Fruit fly (Drosophila melanogaster) whole organism, embryonic: ENCODE measurements around the gene Vm26Aa.
A peak's percentile ranks its signal among the peaks of the same experiment; 100 is the strongest.

ENCODE experiments used
- Blimp-1 ChIP-seq: fragments of 200-800 bp; sonication (Bioruptor generic); optimal IDR thresholded peaks from 3 replicates; lab custom pipeline; 2018; ENCODE audit warnings: missing biosample characterization, missing genetic modification characterization, mild to moderate bottlenecking, moderate library complexity, missing genetic modification reagents
- CG10462 ChIP-seq: fragments of 200-800 bp; sonication (Bioruptor generic); optimal IDR thresholded peaks from 2 replicates; lab custom pipeline; 2016; ENCODE audit warnings: missing biosample characterization, missing genetic modification characterization
- CG11093 ChIP-seq: fragments of 200-800 bp; sonication (Bioruptor generic); IDR thresholded peaks from 3 replicates; pipeline ENCODE4 v1.3.6; 2022; ENCODE audit warnings: missing biosample characterization, missing genetic modification characterization
- CG14014 ChIP-seq: fragments of 200-800 bp; sonication (Bioruptor generic); IDR thresholded peaks from 2 replicates; pipeline ENCODE4 v1.3.6; 2022; ENCODE audit warnings: missing biosample characterization, missing genetic modification characterization
- CG17361 ChIP-seq: fragments of 200-800 bp; sonication (Bioruptor generic); IDR thresholded peaks from 3 replicates; pipeline ENCODE4 v1.3.6; 2022; ENCODE audit warnings: missing biosample characterization, missing genetic modification characterization
- CG17802 ChIP-seq: fragments of 200-800 bp; sonication (Bioruptor generic); optimal IDR thresholded peaks from 2 replicates; lab custom pipeline; 2018; ENCODE audit warnings: missing biosample characterization, mild to moderate bottlenecking, missing genetic modification characterization, moderate library complexity
- CG2678 ChIP-seq: fragments of 200-800 bp; sonication (Bioruptor generic); optimal IDR thresholded peaks from 3 replicates; lab custom pipeline; 2019; ENCODE audit warnings: missing biosample characterization, mild to moderate bottlenecking, missing genetic modification characterization, moderate library complexity
- CG31365 ChIP-seq: fragments of 200-800 bp; sonication (Bioruptor generic); optimal IDR thresholded peaks from 2 replicates; lab custom pipeline; 2018; ENCODE audit warnings: missing biosample characterization, mild to moderate bottlenecking, missing genetic modification characterization
- CG31388 ChIP-seq: fragments of 200-800 bp; sonication (Bioruptor generic); optimal IDR thresholded peaks from 2 replicates; lab custom pipeline; 2016; ENCODE audit warnings: missing biosample characterization, missing genetic modification characterization
- CG3995 ChIP-seq: fragments of 200-800 bp; sonication (Bioruptor generic); optimal IDR thresholded peaks from 3 replicates; lab custom pipeline; 2016; ENCODE audit warnings: missing biosample characterization, missing genetic modification characterization
- CG4360 ChIP-seq: fragments of 200-800 bp; sonication (Bioruptor generic); IDR thresholded peaks from 2 replicates; pipeline ENCODE4 v1.3.6; 2022; ENCODE audit warnings: missing biosample characterization, missing genetic modification characterization
- CG6791 ChIP-seq: fragments of 200-800 bp; sonication (Bioruptor generic); IDR thresholded peaks from 3 replicates; pipeline ENCODE4 v1.3.6; 2022; ENCODE audit warnings: missing biosample characterization, missing genetic modification characterization; ENCODE audit not compliant: partially characterized antibody
- CG8924 ChIP-seq: fragments of 200-800 bp; optimal IDR thresholded peaks from 3 replicates; lab custom pipeline; 2019; ENCODE audit warnings: missing biosample characterization, mild to moderate bottlenecking, missing genetic modification characterization, moderate library complexity
- D ChIP-seq, 2 experiments: fragments of 200-800 bp in 1 of 2; fragments of >200 bp in 1 of 2; sonication (Bioruptor generic) in 1 of 2; optimal IDR thresholded peaks; 2 replicates in 1 of 2; 3 replicates in 1 of 2; lab custom pipeline; 2017; ENCODE audit warnings: mild to moderate bottlenecking in 1 of 2, missing biosample characterization in 1 of 2, missing genetic modification characterization in 1 of 2, missing genetic modification reagents in 1 of 2
- Dfd ChIP-seq, 2 experiments: fragments of >200 bp; optimal IDR thresholded peaks; 2 replicates each; lab custom pipeline; 2017; ENCODE audit warnings: missing biosample characterization in 2 of 2, missing genetic modification characterization in 2 of 2
- Elba2 ChIP-seq: fragments of 200-800 bp; sonication (Bioruptor generic); optimal IDR thresholded peaks from 3 replicates; lab custom pipeline; 2016; ENCODE audit warnings: missing biosample characterization, missing genetic modification characterization
- Ets65A ChIP-seq: fragments of 200-800 bp; sonication (Bioruptor generic); peaks from one replicate; lab custom pipeline; 2016; ENCODE audit warnings: missing biosample characterization, missing genetic modification characterization
- Ets97D ChIP-seq: fragments of 200-800 bp; sonication (Bioruptor generic); optimal IDR thresholded peaks from 3 replicates; lab custom pipeline; 2016; ENCODE audit warnings: missing biosample characterization, missing genetic modification characterization
- HLH3B ChIP-seq: fragments of 200-800 bp; sonication (Bioruptor generic); IDR thresholded peaks from 2 replicates; pipeline ENCODE4 v1.3.6; 2022; ENCODE audit warnings: missing biosample characterization, missing genetic modification characterization
- Hmr ChIP-seq: fragments of 200-800 bp; sonication (Bioruptor generic); optimal IDR thresholded peaks from 3 replicates; lab custom pipeline; 2017; ENCODE audit warnings: mild to moderate bottlenecking, missing biosample characterization, missing genetic modification reagents, missing genetic modification characterization
- Med ChIP-seq: fragments of 200-800 bp; sonication (Bioruptor generic); peaks from one replicate; lab custom pipeline; 2016; ENCODE audit warnings: missing biosample characterization, missing genetic modification characterization, mild to moderate bottlenecking, inconsistent platforms, moderate library complexity
- Meics ChIP-seq: fragments of 200-800 bp; sonication (Bioruptor generic); optimal IDR thresholded peaks from 2 replicates; lab custom pipeline; 2017; ENCODE audit warnings: missing biosample characterization, mild to moderate bottlenecking, missing genetic modification characterization
- Mes4 ChIP-seq: fragments of 200-800 bp; sonication (Bioruptor generic); optimal IDR thresholded peaks from 2 replicates; lab custom pipeline; 2016; ENCODE audit warnings: missing biosample characterization, missing genetic modification characterization
- Oaz ChIP-seq: fragments of 200-800 bp; sonication (Bioruptor generic); IDR thresholded peaks from 2 replicates; pipeline ENCODE4 v1.3.6; 2022; ENCODE audit warnings: missing biosample characterization, missing genetic modification characterization
- Usf ChIP-seq: fragments of 200-800 bp; sonication (Bioruptor generic); optimal IDR thresholded peaks from 2 replicates; lab custom pipeline; 2017; ENCODE audit warnings: missing genotype, missing biosample characterization, missing genetic modification characterization
- YL-1 ChIP-seq: fragments of 200-800 bp; sonication (Bioruptor generic); optimal IDR thresholded peaks from 3 replicates; lab custom pipeline; 2017; ENCODE audit warnings: missing biosample characterization, mild to moderate bottlenecking, missing genetic modification characterization
- ap ChIP-seq: fragments of 200-800 bp; sonication (Bioruptor generic); IDR thresholded peaks from 2 replicates; pipeline ENCODE4 v1.3.6; 2022; ENCODE audit warnings: missing biosample characterization, missing genetic modification characterization
- cas ChIP-seq: fragments of 200-800 bp; sonication (Bioruptor generic); IDR thresholded peaks from 2 replicates; pipeline ENCODE4 v1.3.6; 2022; ENCODE audit warnings: missing biosample characterization, missing genetic modification characterization
- gcm ChIP-seq: fragments of 200-800 bp; sonication (Bioruptor generic); optimal IDR thresholded peaks from 2 replicates; lab custom pipeline; 2019; ENCODE audit warnings: missing biosample characterization, mild to moderate bottlenecking, missing genetic modification characterization, moderate library complexity
- grau ChIP-seq: fragments of 200-800 bp; optimal IDR thresholded peaks from 3 replicates; lab custom pipeline; 2019; ENCODE audit warnings: missing biosample characterization, mild to moderate bottlenecking, missing genetic modification characterization, moderate library complexity
- lbe ChIP-seq: fragments of 200-800 bp; sonication (Bioruptor generic); optimal IDR thresholded peaks from 2 replicates; lab custom pipeline; 2016; ENCODE audit warnings: missing biosample characterization, mild to moderate bottlenecking, missing genetic modification characterization
- lov ChIP-seq, 2 experiments: fragments of 200-800 bp in 1 of 2; fragments of >200 bp in 1 of 2; sonication (Bioruptor generic) in 1 of 2; IDR thresholded peaks in 1 of 2; optimal IDR thresholded peaks in 1 of 2; 2 replicates in 1 of 2; 3 replicates in 1 of 2; pipeline versions ENCODE4 v1.3.6 to Lab custom; 2017 to 2022; ENCODE audit warnings: missing biosample characterization in 1 of 2, missing genetic modification characterization in 1 of 2
- run ChIP-seq: fragments of 200-800 bp; sonication (Bioruptor generic); optimal IDR thresholded peaks from 3 replicates; lab custom pipeline; 2018; ENCODE audit warnings: missing biosample characterization, mild to moderate bottlenecking, missing genetic modification characterization
- shn ChIP-seq: fragments of 200-800 bp; sonication (Bioruptor generic); optimal IDR thresholded peaks from 3 replicates; lab custom pipeline; 2016; ENCODE audit warnings: missing biosample characterization, missing genetic modification characterization
- so ChIP-seq: fragments of 200-800 bp; sonication (Bioruptor generic); IDR thresholded peaks from 3 replicates; pipeline ENCODE4 v1.3.6; 2022; ENCODE audit warnings: missing biosample characterization, missing genetic modification characterization
- twi ChIP-seq: fragments of 200-800 bp; optimal IDR thresholded peaks from 2 replicates; lab custom pipeline; 2019; ENCODE audit warnings: missing biosample characterization, mild to moderate bottlenecking, missing genetic modification characterization, moderate library complexity
- vfl ChIP-seq: fragments of 200-800 bp; sonication (Bioruptor generic); optimal IDR thresholded peaks from 2 replicates; lab custom pipeline; 2016; ENCODE audit warnings: missing biosample characterization, missing genetic modification characterization
- z ChIP-seq: fragments of 200-800 bp; sonication (Bioruptor generic); IDR thresholded peaks from 3 replicates; pipeline ENCODE4 v1.3.6; 2022; ENCODE audit warnings: missing biosample characterization, missing genetic modification characterization

The Vm26Aa gene

dm6 chr2L:5967702-5968616 is 7.8 kb upstream of the Vm26Aa start, which contains the start of the genes CG13992 and Ucp4C:
Gene CG13992 (minus strand): TSS chr2L:5967752.
Gene Ucp4C (plus strand): TSS chr2L:5968566.
- TF ChIP-seq twi (tag; lab: Kevin White, UChicago) (peak; percentile 73), CG10462 (GFP tag; lab: Kevin White, UChicago) (no peak), Meics (GFP tag; lab: Kevin White, UChicago) (no peak), CG11093 (no peak), Usf (no peak), CG17802 (no peak), CG14014 (GFP tag; lab: Robert Waterston, UW) (no peak), CG6791 (0 out of 3 replicates have a peak, but pooled peaks have one; percentile 16), Hmr (no peak)

dm6 chr2L:5964851-5965250 is 4.7 kb upstream of the Vm26Aa start, which contains the start of gene psd:
Gene psd (minus strand): TSS chr2L:5964951.
- TF ChIP-seq lov (optimal IDR thresholded peaks at IDR 0.05; lab: Kevin White, UChicago) (no peak), lov (GFP tag; IDR thresholded peaks at IDR 0.05; lab: Robert Waterston, UW) (0 out of 3 replicates have a peak, but pooled peaks have one; percentile 26), Ets97D (GFP tag; lab: Kevin White, UChicago) (no peak)

dm6 chr2L:5964211-5964610 is 4.1 kb upstream of the Vm26Aa start:
- TF ChIP-seq CG31365 (tag; lab: Kevin White, UChicago): no peak
- TF ChIP-seq CG2678: no peak
- TF ChIP-seq YL-1 (GFP tag; lab: Kevin White, UChicago): no peak
- no peak for TF ChIP-seq vfl (GFP tag; lab: Kevin White, UChicago)
- no peak for TF ChIP-seq Mes4 (GFP tag; lab: Kevin White, UChicago)
- TF ChIP-seq CG31388 (GFP tag; lab: Kevin White, UChicago): no peak
- TF ChIP-seq run (tag; lab: Kevin White, UChicago): no peak
- TF ChIP-seq CG8924 (tag; lab: Kevin White, UChicago): no peak
- no peak for TF ChIP-seq Dfd (GFP tag; optimal IDR thresholded peaks at IDR 0.05; lab: Kevin White, UChicago)

- TF ChIP-seq HLH3B: no peak
- TF ChIP-seq Med (GFP tag; lab: Kevin White, UChicago): peak; percentile 13
- TF ChIP-seq Ets65A (GFP tag; lab: Kevin White, UChicago): peak; percentile 93
- TF ChIP-seq lov (optimal IDR thresholded peaks at IDR 0.05; lab: Kevin White, UChicago): no peak
- TF ChIP-seq lov (GFP tag; IDR thresholded peaks at IDR 0.05; lab: Robert Waterston, UW): peak; percentile 21; the same call in 1 of the 3 replicates
- TF ChIP-seq, all 482 proteins: peak for 3
Observed at dm6 chr2L:5963251-5963650, 3.1 kb upstream of the Vm26Aa start.

- TF ChIP-seq CG4360 (GFP tag; lab: Robert Waterston, UW) (0 out of 2 replicates have a peak, but pooled peaks have one; percentile 13), cas (GFP tag; lab: Robert Waterston, UW) (no peak), Elba2 (GFP tag; lab: Kevin White, UChicago) (no peak), D (optimal IDR thresholded peaks at IDR 0.05; lab: Kevin White, UChicago) (no peak), D (GFP tag; optimal IDR thresholded peaks at IDR 0.05; lab: Kevin White, UChicago) (no peak), gcm (peak; percentile 24), grau (tag; lab: Kevin White, UChicago) (no peak), so (GFP tag; lab: Robert Waterston, UW) (peak; percentile 56; the same call in 1 of the 3 replicates), Blimp-1 (peak; percentile 87), Oaz (GFP tag; lab: Robert Waterston, UW) (no peak), Mes4 (GFP tag; lab: Kevin White, UChicago) (no peak), shn (no peak), lbe (GFP tag; lab: Kevin White, UChicago) (no peak), CG3995 (GFP tag; lab: Kevin White, UChicago) (no peak), z (GFP tag; lab: Robert Waterston, UW) (0 out of 3 replicates have a peak, but pooled peaks have one; percentile 7), ap (GFP tag; lab: Robert Waterston, UW) (peak; percentile 3; the same call in 1 of the 2 replicates), CG17361 (GFP tag; lab: Robert Waterston, UW) (no peak), twi (tag; lab: Kevin White, UChicago) (peak; percentile 72), Med (GFP tag; lab: Kevin White, UChicago) (peak; percentile 13)
Observed at dm6 chr2L:5961169-5961918, 1.2 kb upstream of the Vm26Aa start.
